Fruit fly (Drosophila melanogaster): ENCODE data around the gene CG42650.

CG42650 gene

DNA sequence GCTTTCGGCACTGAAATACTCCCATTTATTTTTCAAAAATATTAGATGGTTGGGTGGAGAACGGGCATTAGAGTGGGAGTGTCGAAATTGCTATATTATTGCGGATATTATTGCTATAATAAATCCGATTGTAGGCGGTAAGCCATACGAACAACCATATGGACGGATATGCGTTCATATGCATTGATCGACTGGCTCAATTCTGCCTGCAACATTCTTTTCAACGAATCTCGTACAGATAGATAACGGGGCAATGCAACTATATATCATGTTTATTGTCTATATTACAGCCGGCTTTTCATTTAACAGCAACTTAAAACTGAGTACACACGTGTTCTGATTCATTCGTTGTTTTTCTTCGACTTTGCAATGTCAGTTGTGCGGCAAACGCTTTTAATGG is at the start of gene CG42650:
TSS of gene CG42650 (plus strand) at position 301 of the 400 bp plus-strand sequence.
- TF ChIP-seq CG8478 (optimal IDR thresholded peaks at IDR 0.05), result no peak
- no peak for TF ChIP-seq CTCF (optimal IDR thresholded peaks at IDR 0.05)

DNA sequence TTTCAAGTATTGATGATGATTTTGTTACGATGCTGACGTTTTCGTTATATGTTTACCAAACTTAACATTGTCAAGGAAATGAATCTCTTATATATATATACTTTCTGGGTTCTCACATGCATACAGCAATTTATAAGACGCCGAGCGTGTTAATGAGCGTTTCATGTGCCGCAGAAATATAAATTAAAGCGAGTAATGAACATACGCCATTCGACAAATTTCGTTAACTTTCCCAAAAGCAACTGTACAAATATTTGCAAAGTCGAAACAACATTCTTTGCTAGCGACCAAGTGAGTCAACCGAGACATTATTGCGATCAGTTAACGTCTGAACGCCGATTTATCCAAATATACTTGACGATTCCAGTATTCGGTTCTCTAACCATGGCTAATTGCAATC is 46.4 kb upstream of the CG42650 start, which contains the start of gene CG31496:
TSS of gene CG31496 (plus strand) at position 301 of the 400 bp plus-strand sequence.
- TF ChIP-seq CTCF (optimal IDR thresholded peaks at IDR 0.05), result no peak
- no peak for TF ChIP-seq CG8478 (optimal IDR thresholded peaks at IDR 0.05)

DNA sequence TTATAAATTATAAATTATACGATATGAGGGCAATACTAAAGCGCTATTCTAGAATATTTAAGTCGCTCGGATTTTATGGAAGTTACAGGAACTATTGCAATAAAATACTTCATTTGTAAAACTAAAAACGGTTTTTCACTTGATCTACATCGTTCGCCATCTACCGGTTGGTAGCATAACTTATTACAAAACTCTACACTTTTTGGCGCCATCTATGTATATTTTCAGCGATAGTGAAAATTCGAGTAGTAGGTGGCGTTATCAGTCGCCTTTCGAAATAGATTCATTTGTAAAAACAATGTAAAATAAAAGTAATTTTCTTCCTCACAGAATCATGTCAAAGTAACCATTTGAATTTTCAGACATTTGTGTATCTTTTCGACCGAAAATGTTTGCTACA is 44.8 kb upstream of the CG42650 start, which contains the start of gene nxf4:
TSS of gene nxf4 (plus strand) at position 286 of the 400 bp plus-strand sequence.
- TF ChIP-seq CG8478 (optimal IDR thresholded peaks at IDR 0.05) (no peak), CTCF (optimal IDR thresholded peaks at IDR 0.05) (peak; percentile 95 to 97)

DNA sequence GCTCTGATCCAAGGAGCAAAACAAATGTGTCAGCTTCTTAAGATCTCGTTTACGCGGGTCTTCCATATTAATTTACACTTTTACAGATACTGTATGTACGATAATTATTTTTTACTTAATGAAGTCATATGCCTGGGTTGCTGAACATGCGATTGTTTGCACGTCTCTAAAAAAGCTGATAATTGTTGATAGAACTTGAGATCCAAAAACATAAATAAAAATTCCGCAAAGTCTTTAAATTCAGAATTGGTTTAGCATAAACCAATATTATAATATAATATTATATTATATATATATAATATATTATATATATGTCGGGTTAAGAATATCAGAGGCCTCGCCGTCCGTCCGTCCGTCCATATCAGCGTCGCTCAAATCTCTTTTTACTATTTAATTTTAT is 41.8 kb upstream of the CG42650 start, which contains the start of gene CG43290:
TSS of gene CG43290 (minus strand) at position 101 of the 400 bp plus-strand sequence.
- TF ChIP-seq CTCF (optimal IDR thresholded peaks at IDR 0.05) (no peak), CG8478 (optimal IDR thresholded peaks at IDR 0.05) (no peak)

DNA sequence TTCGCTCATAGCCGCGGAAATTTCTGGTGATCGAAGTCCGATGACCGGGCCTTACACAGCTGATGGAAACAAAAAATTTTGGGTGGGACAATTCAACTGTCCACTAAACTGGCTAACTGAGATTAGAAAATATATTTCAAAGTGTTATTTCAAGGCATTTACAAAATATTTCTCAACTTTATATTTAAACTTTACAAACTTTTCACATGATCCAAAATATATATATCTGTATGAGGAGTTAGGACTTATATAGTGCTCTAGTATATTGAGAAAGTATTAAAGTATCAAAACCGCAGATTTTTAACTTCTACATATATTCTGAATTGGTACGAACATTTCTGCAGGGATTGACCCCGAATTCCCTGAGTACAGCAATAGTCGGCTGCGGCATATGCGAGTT is 29.2 kb upstream of the CG42650 start, which contains the start of gene CG17944:
TSS of gene CG17944 (minus strand) at position 101 of the 400 bp plus-strand sequence.
- no peak for TF ChIP-seq CG8478 (optimal IDR thresholded peaks at IDR 0.05)
- no peak for TF ChIP-seq CTCF (optimal IDR thresholded peaks at IDR 0.05)

DNA sequence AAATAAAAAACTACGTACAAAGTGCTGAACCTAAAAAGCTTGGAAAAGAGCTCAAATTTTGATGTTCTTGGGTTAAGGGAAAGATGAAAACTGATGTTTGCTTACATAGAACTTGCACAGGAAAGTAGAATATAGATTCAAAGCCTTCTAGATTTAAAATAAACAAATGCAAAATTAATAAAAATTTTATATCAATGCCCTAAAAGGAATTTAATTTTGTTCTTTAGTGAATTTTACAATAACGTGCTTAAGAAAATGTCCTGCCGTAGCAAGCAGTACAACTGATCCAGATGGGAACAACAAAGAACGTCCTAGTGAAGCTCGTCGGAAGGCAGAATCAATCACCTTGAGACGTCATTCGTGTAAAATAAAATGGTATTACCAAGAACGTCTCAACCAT is 27.5 kb upstream of the CG42650 start, which contains the start of gene Mst84Dd:
TSS of gene Mst84Dd (minus strand) at position 101 of the 400 bp plus-strand sequence.
- TF ChIP-seq CTCF (optimal IDR thresholded peaks at IDR 0.05) (no peak), CG8478 (optimal IDR thresholded peaks at IDR 0.05) (no peak)

DNA sequence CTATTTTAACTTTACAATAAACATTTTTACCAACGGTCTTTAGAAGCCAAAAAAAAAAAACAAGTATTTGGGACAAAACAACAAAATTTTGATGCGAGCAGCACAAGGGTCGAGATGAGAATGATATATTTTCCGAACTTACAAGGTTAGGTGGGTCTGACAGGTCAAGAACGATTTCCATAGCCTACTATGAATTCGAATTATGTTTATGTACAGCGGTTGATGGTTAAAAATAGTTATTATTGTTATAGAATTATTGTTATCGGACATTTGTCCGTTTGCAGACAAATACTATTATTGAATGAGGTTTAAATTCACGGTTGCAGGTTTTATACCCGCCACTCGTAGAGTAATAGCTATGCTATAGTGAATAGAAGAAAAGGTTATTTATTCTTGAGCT is 26.6 kb upstream of the CG42650 start, which contains the start of gene Mst84Dc:
TSS of gene Mst84Dc (minus strand) at position 101 of the 400 bp plus-strand sequence.
- TF ChIP-seq CG8478 (optimal IDR thresholded peaks at IDR 0.05), result no peak
- no peak for TF ChIP-seq CTCF (optimal IDR thresholded peaks at IDR 0.05)

DNA sequence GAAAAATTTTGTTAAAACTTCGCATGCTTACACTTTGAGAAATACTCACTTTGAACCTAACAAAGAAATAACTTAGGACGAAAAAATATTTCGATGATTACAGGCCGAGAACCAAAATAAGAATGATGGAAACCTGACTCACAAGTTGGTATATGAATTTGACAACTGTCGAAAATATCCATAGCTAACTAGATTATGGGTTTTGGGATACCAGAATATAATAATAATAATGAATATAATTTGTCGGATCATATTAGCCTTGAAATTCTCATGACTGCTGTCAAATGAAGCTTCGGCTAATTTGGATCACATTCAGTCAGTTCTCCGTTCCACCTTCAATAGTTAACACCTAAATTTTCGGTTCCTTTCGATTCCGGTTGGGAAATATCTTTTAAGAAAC is 25.7 kb upstream of the CG42650 start, which contains the start of the genes Mst84Db and Mst84Da:
TSS of gene Mst84Db (minus strand) at position 101 of the 400 bp plus-strand sequence.
TSS of gene Mst84Da (plus strand) at position 324 of the 400 bp plus-strand sequence.
- TF ChIP-seq CTCF (optimal IDR thresholded peaks at IDR 0.05) (no peak), CG8478 (optimal IDR thresholded peaks at IDR 0.05) (no peak)

DNA sequence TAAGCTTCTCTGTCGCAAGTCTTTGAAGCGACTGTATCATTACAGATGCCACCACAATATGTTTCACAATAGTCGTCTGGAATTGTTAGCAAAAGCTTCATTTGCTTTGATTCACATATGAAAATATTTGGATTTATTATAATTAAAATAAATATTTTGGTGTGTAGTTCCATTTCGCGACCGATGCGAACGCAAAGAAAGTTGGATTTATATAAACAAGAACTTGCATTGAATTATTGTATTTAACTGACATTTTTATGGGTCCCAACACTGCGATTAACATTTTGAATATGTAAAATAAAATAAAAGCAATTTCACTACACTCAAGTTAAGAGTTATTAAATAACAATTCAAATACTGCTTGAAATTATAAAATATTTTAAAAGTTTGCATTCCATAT is 22.0 kb upstream of the CG42650 start, which contains the start of gene MstProx:
TSS of gene MstProx (minus strand) at position 101 of the 400 bp plus-strand sequence.
- TF ChIP-seq CTCF (optimal IDR thresholded peaks at IDR 0.05) (no peak), CG8478 (optimal IDR thresholded peaks at IDR 0.05) (no peak)

DNA sequence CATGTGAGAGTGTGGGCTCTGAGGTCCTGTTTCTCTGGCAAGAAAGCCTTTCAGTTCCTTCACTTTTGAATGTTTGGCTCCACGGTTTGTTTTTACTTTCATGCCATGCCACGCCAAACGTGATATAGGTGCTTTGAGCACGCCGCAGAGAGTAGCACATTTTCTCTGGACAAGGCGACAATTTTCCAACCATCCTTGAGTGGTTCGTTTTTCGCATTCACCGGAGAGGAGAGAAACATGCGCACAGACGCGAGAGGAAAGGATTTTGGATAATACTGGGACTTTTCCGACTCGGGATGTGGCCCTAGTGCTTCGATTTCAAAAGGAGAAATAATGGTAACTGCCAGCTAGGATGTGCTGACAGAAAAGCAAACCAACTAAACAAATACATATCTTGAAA is 2.8 kb downstream of the CG42650 start:
- TF ChIP-seq CTCF (optimal IDR thresholded peaks at IDR 0.05), result no peak
- no peak for TF ChIP-seq CG8478 (optimal IDR thresholded peaks at IDR 0.05)

DNA sequence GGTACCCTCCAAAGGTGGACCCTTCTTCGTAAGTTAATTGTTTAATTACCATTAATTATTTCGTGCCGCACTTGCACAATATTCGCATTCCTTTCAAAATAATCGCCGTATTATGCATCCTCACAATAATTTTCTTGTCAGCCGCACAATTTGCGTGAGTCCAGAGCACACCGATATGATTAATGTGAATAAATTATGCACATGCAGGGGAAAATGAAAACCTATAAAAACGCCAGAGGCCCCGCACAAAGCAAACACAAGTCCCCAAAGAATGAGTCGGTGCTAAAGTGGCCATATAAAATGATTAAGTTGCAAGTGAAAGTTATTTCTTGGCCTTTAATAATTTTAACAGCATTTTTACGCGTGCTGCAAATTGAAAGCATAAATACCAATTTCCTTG is 15.4 kb downstream of the CG42650 start, which contains the start of gene Ir84a:
TSS of gene Ir84a (plus strand) at position 301 of the 400 bp plus-strand sequence.
- TF ChIP-seq CG8478 (optimal IDR thresholded peaks at IDR 0.05) (no peak), CTCF (optimal IDR thresholded peaks at IDR 0.05) (no peak)

DNA sequence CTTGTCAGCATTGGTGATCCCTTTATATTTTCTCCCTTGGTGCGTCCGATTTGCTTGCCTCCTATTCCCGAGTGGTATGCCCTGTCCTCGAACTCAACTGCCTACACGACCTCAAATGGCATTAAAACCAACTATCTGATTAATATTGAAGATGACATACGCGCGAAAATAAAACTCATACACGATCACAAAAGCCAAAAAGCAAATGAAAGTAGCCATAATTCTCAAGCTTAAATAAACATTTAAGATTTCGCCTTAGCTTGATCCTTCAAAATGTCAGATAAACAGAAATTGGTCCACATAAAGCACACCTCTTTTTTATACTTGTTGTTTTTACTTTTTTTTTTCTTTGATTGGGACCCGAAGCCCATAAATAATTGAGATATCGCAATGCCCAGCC is 29.3 kb downstream of the CG42650 start, which contains the start of gene wa-cup:
TSS of gene wa-cup (plus strand) at position 301 of the 400 bp plus-strand sequence.
- no peak for TF ChIP-seq CG8478 (optimal IDR thresholded peaks at IDR 0.05)
- no peak for TF ChIP-seq CTCF (optimal IDR thresholded peaks at IDR 0.05)

DNA sequence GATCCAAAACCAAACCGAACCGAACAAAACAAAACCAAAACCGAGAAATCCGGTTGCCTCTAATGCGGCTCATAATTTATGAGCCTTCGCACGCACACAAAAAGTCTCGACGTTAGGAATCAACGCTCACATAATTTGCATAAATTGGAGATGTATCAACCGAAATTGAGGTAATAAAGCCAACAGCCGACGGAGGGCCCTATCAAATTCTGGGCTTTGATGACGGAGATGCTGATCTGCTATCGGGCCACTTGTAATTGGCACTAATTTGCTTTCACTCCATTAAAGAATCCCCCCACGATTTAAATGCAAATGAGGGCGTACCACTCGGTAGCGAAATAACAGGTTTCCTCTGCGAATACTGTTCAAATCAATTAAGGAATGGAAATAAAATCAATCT is 47.7 kb downstream of the CG42650 start:
- TF ChIP-seq CG8478 (optimal IDR thresholded peaks at IDR 0.05) (no peak), CTCF (optimal IDR thresholded peaks at IDR 0.05) (no peak)

DNA sequence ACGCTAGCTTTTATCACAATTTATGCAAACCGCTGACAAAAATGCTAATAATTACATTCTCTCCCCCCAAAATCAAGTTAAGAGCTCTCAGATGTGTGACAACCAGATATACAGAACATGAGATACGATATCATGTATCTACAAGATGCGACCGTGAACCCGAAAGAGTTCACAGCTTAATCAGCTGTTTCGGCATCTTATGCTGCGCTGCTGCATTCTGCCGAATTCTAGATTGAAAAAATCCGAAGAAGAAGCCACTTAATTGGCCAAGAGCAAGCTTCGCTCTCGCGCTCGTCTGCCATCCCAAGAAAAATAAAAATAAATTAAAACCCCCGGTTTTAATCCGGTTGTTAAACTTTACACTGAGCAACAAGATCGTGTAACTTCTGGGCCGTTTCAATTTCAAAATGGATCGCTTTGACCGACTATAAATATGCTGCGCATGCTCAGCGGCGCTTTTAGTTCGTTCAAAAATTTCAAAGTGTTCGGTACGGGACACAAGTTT is 48.1 kb downstream of the CG42650 start, which contains the start of gene CG14598:
TSS of gene CG14598 (plus strand) at position 455 of the 505 bp plus-strand sequence.
- no peak for TF ChIP-seq CTCF (optimal IDR thresholded peaks at IDR 0.05)
- TF ChIP-seq CG8478 (optimal IDR thresholded peaks at IDR 0.05), result no peak

DNA sequence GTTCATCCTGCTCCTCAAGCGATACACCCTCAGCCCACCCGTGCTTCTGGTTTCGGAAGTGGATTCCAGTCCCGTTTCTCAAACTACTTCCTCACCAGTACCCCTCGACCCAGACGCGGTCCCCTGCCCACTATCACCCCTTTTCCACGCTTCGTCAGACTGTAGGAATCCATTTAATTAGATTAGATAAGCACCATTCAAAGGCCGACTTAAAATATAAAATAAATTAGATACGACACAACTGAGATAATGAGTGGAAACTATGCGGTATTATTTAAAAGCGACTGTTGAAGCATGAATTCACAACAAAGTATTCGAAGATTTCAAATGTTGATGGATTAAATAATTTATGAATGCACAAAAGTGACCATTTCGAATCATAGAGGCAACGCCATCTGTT is 50.1 kb downstream of the CG42650 start:
- TF ChIP-seq CTCF (optimal IDR thresholded peaks at IDR 0.05) (no peak), CG8478 (optimal IDR thresholded peaks at IDR 0.05) (no peak)

Measured in S2 (cell line).